Fruit fly (Drosophila melanogaster): ENCODE results near the gene wntD.

Gene wntD

dm6 chr3R:13298114-13298818 lies 5.3 kb upstream of the wntD start, which contains the start of gene CG8774 (continued):
- no peak for TF ChIP-seq pum (GFP tag; optimal IDR thresholded peaks at IDR 0.05)

DNA sequence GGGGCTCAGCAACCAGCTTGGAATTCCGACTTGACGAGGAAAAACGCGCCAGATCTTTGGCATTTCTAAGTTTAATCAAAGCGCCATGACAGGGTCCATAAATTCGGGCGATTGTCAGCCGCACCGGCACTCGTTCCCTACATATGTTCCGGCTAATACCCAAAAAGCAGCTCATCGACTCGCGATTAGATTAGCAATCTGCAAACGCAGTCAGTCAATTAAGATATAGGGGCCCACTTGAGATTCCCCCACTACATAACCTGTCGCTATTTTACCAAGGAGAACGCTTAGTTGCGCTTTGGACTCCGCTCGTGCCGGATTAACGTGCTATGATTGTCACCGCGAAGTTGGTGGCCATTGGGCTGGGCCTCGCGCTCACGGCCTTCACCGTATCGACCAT lies 1.5 kb upstream of the wntD start, which contains the start of gene CG8773:
Gene CG8773 (plus strand): TSS at position 288 of the 400 bp plus-strand sequence.
- TF ChIP-seq sug (tag; optimal IDR thresholded peaks at IDR 0.05) (peak; percentile 76), Hey (tag; optimal IDR thresholded peaks at IDR 0.05) (peak; percentile 51), mirr (GFP tag; optimal IDR thresholded peaks at IDR 0.05) (peak; percentile 57), CG8924 (tag; optimal IDR thresholded peaks at IDR 0.05) (no peak), CG34376 (GFP tag; optimal IDR thresholded peaks at IDR 0.05) (peak; percentile 66), sd (tag; optimal IDR thresholded peaks at IDR 0.05) (peak; percentile 77), CG18599 (GFP tag; optimal IDR thresholded peaks at IDR 0.05) (peak; percentile 21), MTF-1 (GFP tag; optimal IDR thresholded peaks at IDR 0.05; ENCODE audit: borderline replicate concordance) (no peak), grn (GFP tag; optimal IDR thresholded peaks at IDR 0.05) (peak; percentile 14), exex (tag; optimal IDR thresholded peaks at IDR 0.05) (peak; percentile 90), lab (GFP tag; optimal IDR thresholded peaks at IDR 0.05) (peak; percentile 8), GATAe (GFP tag; conservative IDR thresholded peaks at IDR 0.05) (peak; percentile 44; the same call in 1 of the 2 replicates), CG12236 (GFP tag; optimal IDR thresholded peaks at IDR 0.05) (no peak), vnd (GFP tag; IDR thresholded peaks at IDR 0.05; ENCODE audit: partially characterized antibody) (0 out of 3 replicates have a peak, but pooled peaks have one; percentile 41)

- 0 out of 2 replicates have a peak, but pooled peaks have one; percentile 29 for TF ChIP-seq Doc2 (GFP tag; IDR thresholded peaks at IDR 0.05)
- TF ChIP-seq CG10321 (GFP tag; IDR thresholded peaks at IDR 0.05): no peak
Observed at dm6 chr3R:13290329-13290728, 2.7 kb downstream of the wntD start, which contains the start of gene Osi22. Gene Osi22 (plus strand): TSS chr3R:13290629.

- TF ChIP-seq unpg (GFP tag; optimal IDR thresholded peaks at IDR 0.05): peak; percentile 25
- peak; percentile 36; the same call in 1 of the 3 replicates for TF ChIP-seq row (GFP tag; IDR thresholded peaks at IDR 0.05)
- no peak for TF ChIP-seq CG9932 (GFP tag; IDR thresholded peaks at IDR 0.05)
- TF ChIP-seq CG14050 (GFP tag; IDR thresholded peaks at IDR 0.05): peak; percentile 31; the same call in 1 of the 3 replicates
- TF ChIP-seq Xbp1 (GFP tag; optimal IDR thresholded peaks at IDR 0.05): peak; percentile 4
- TF ChIP-seq dmrt99B (tag; optimal IDR thresholded peaks at IDR 0.05): peak; percentile 48
- TF ChIP-seq dysf (GFP tag; IDR thresholded peaks at IDR 0.05): 0 out of 3 replicates have a peak, but pooled peaks have one; percentile 41
- 0 out of 2 replicates have a peak, but pooled peaks have one; percentile 5 for TF ChIP-seq Rx (GFP tag; IDR thresholded peaks at IDR 0.05)
- TF ChIP-seq Mrtf (GFP tag; IDR thresholded peaks at IDR 0.05): no peak
- TF ChIP-seq CG17568 (GFP tag; optimal IDR thresholded peaks at IDR 0.05): no peak
- peak; percentile 37 for TF ChIP-seq CG8388 (GFP tag; optimal IDR thresholded peaks at IDR 0.05)
- 0 out of 2 replicates have a peak, but pooled peaks have one; percentile 7 for TF ChIP-seq H2.0 (GFP tag; IDR thresholded peaks at IDR 0.05)
- no peak for TF ChIP-seq CG11085 (GFP tag; IDR thresholded peaks at IDR 0.05)
- peak in 1 of 2 experiments; percentile 37 for TF ChIP-seq dpn (GFP tag; optimal IDR thresholded peaks at IDR 0.05)
- TF ChIP-seq E2f2 (GFP tag; IDR thresholded peaks at IDR 0.05): 0 out of 2 replicates have a peak, but pooled peaks have one; percentile 19
- TF ChIP-seq vvl (GFP tag; IDR thresholded peaks at IDR 0.05): peak; percentile 58
- no peak for TF ChIP-seq BEAF-32 (GFP tag; optimal IDR thresholded peaks at IDR 0.05)
- no peak for TF ChIP-seq Chrac-16 (GFP tag; optimal IDR thresholded peaks at IDR 0.05)
- peak; percentile 50; the same call in 2 of the 3 replicates for TF ChIP-seq ci (GFP tag; IDR thresholded peaks at IDR 0.05)
- no peak for TF ChIP-seq CG10321 (GFP tag; IDR thresholded peaks at IDR 0.05)
- peak; percentile 30; the same call in 1 of the 3 replicates for TF ChIP-seq zfh1 (GFP tag; IDR thresholded peaks at IDR 0.05)
- 0 out of 3 replicates have a peak, but pooled peaks have one; percentile 9 for TF ChIP-seq CG34422 (GFP tag; IDR thresholded peaks at IDR 0.05)
- TF ChIP-seq CG10366 (GFP tag; IDR thresholded peaks at IDR 0.05): peak; percentile 48
- TF ChIP-seq ken (GFP tag; IDR thresholded peaks at IDR 0.05): 0 out of 3 replicates have a peak, but pooled peaks have one; percentile 19
- peak; percentile 37; the same call in 1 of the 2 replicates for TF ChIP-seq sisA (GFP tag; IDR thresholded peaks at IDR 0.05)
- no peak for TF ChIP-seq Max (GFP tag; optimal IDR thresholded peaks at IDR 0.05)
- TF ChIP-seq wor (GFP tag; IDR thresholded peaks at IDR 0.05): 0 out of 2 replicates have a peak, but pooled peaks have one; percentile 23
Observed at dm6 chr3R:13288763-13289312, 4.2 kb downstream of the wntD start, which contains the start of gene apn. Gene apn (minus strand): TSS chr3R:13288813.
